Fruit fly (Drosophila melanogaster) whole organism, embryonic: ENCODE results near the gene CG31637.

Experiments used
- Atf6 ChIP-seq: fragments of 200-800 bp; sonication (Bioruptor generic); IDR thresholded peaks from 2 replicates; pipeline ENCODE4 v1.3.6; 2022; ENCODE audit warnings: missing biosample characterization, missing genetic modification characterization
- CG10462 ChIP-seq: fragments of 200-800 bp; sonication (Bioruptor generic); optimal IDR thresholded peaks from 2 replicates; lab custom pipeline; 2016; ENCODE audit warnings: missing biosample characterization, missing genetic modification characterization
- CG10543 ChIP-seq: fragments of 200-800 bp; sonication (Bioruptor generic); optimal IDR thresholded peaks from 3 replicates; lab custom pipeline; 2017; ENCODE audit warnings: missing biosample characterization, mild to moderate bottlenecking, missing genetic modification characterization, moderate library complexity
- CG11085 ChIP-seq: fragments of 200-800 bp; sonication (Bioruptor generic); IDR thresholded peaks from 2 replicates; pipeline ENCODE4 v1.3.6; 2022; ENCODE audit warnings: missing biosample characterization, missing genetic modification characterization
- CG11560 ChIP-seq: fragments of 200-800 bp; sonication (Bioruptor generic); IDR thresholded peaks from 3 replicates; pipeline ENCODE4 v1.3.6; 2022; ENCODE audit warnings: missing biosample characterization, missing genetic modification characterization
- CG11696 ChIP-seq: fragments of 200-800 bp; sonication (Bioruptor generic); IDR thresholded peaks from 2 replicates; pipeline ENCODE4 v1.3.6; 2022; ENCODE audit warnings: missing biosample characterization, missing genetic modification characterization
- CG12219 ChIP-seq: fragments of 200-800 bp; sonication (Bioruptor generic); optimal IDR thresholded peaks from 3 replicates; lab custom pipeline; 2018; ENCODE audit warnings: missing biosample characterization, mild to moderate bottlenecking, missing genetic modification characterization
- CG12236 ChIP-seq: fragments of 200-800 bp; sonication (Bioruptor generic); optimal IDR thresholded peaks from 2 replicates; lab custom pipeline; 2016; ENCODE audit warnings: missing biosample characterization, missing genetic modification characterization
- CG12299 ChIP-seq: fragments of 200-800 bp; sonication (Bioruptor generic); optimal IDR thresholded peaks from 2 replicates; lab custom pipeline; 2018; ENCODE audit warnings: missing biosample characterization, mild to moderate bottlenecking, missing genetic modification characterization
- CG13287 ChIP-seq: fragments of 200-800 bp; sonication (Bioruptor generic); IDR thresholded peaks from 2 replicates; pipeline ENCODE4 v1.3.6; 2022; ENCODE audit warnings: missing biosample characterization, missing genetic modification characterization; ENCODE audit not compliant: partially characterized antibody
- CG13424 ChIP-seq: fragments of 200-800 bp; sonication (Bioruptor generic); optimal IDR thresholded peaks from 2 replicates; lab custom pipeline; 2019; ENCODE audit warnings: missing biosample characterization, mild to moderate bottlenecking, missing genetic modification characterization, moderate library complexity
- CG14441 ChIP-seq: fragments of 200-800 bp; sonication (Bioruptor generic); IDR thresholded peaks from 2 replicates; pipeline ENCODE4 v1.3.6; 2022; ENCODE audit warnings: missing biosample characterization, missing genetic modification characterization
- CG15601 ChIP-seq: fragments of 200-800 bp; sonication (Bioruptor generic); optimal IDR thresholded peaks from 3 replicates; lab custom pipeline; 2019; ENCODE audit warnings: missing biosample characterization, mild to moderate bottlenecking, missing genetic modification characterization, moderate library complexity
- CG16815 ChIP-seq: fragments of 200-800 bp; sonication (Bioruptor generic); optimal IDR thresholded peaks from 3 replicates; lab custom pipeline; 2017; ENCODE audit warnings: missing biosample characterization, mild to moderate bottlenecking, missing genetic modification characterization
- CG17385 ChIP-seq: fragments of 200-800 bp; sonication (Bioruptor generic); optimal IDR thresholded peaks from 3 replicates; lab custom pipeline; 2018; ENCODE audit warnings: missing biosample characterization, mild to moderate bottlenecking, missing genetic modification characterization
- CG17829 ChIP-seq: fragments of 200-800 bp; optimal IDR thresholded peaks from 2 replicates; lab custom pipeline; 2019; ENCODE audit warnings: missing biosample characterization, mild to moderate bottlenecking, missing genetic modification characterization, moderate library complexity
- CG17912 ChIP-seq: fragments of 200-800 bp; sonication (Bioruptor generic); optimal IDR thresholded peaks from 2 replicates; lab custom pipeline; 2018; ENCODE audit warnings: missing biosample characterization, mild to moderate bottlenecking, missing genetic modification characterization
- CG18262 ChIP-seq: fragments of 200-800 bp; optimal IDR thresholded peaks from 3 replicates; lab custom pipeline; 2019; ENCODE audit warnings: missing biosample characterization, mild to moderate bottlenecking, missing genetic modification characterization, moderate library complexity
- CG30403 ChIP-seq: fragments of 200-800 bp; sonication (Bioruptor generic); optimal IDR thresholded peaks from 3 replicates; lab custom pipeline; 2016; ENCODE audit warnings: missing biosample characterization, missing genetic modification characterization
- CG31441 ChIP-seq: fragments of 200-800 bp; sonication (Bioruptor generic); IDR thresholded peaks from 2 replicates; pipeline ENCODE4 v1.3.6; 2022; ENCODE audit warnings: missing biosample characterization, missing genetic modification characterization
- CG33213 ChIP-seq: fragments of 200-800 bp; sonication (Bioruptor generic); optimal IDR thresholded peaks from 3 replicates; lab custom pipeline; 2016; ENCODE audit warnings: missing biosample characterization, missing genetic modification characterization
- CG42726 ChIP-seq: fragments of 200-800 bp; sonication (Bioruptor generic); IDR thresholded peaks from 2 replicates; pipeline ENCODE4 v1.3.6; 2022; ENCODE audit warnings: missing biosample characterization, missing genetic modification characterization; ENCODE audit not compliant: partially characterized antibody
- CG4730 ChIP-seq: fragments of 200-800 bp; sonication (Bioruptor generic); IDR thresholded peaks from 2 replicates; pipeline ENCODE4 v1.3.6; 2022; ENCODE audit warnings: missing biosample characterization, missing genetic modification characterization
- CG6175 ChIP-seq: fragments of 200-800 bp; sonication (Bioruptor generic); IDR thresholded peaks from 3 replicates; pipeline ENCODE4 v1.3.6; 2022; ENCODE audit warnings: missing biosample characterization, missing genetic modification characterization
- CG6765 ChIP-seq: fragments of 200-800 bp; sonication (Bioruptor generic); optimal IDR thresholded peaks from 3 replicates; lab custom pipeline; 2017; ENCODE audit warnings: missing biosample characterization, mild to moderate bottlenecking, missing genetic modification characterization
- CG7271 ChIP-seq: fragments of 200-800 bp; sonication (Bioruptor generic); optimal IDR thresholded peaks from 2 replicates; lab custom pipeline; 2018; ENCODE audit warnings: missing biosample characterization, mild to moderate bottlenecking, missing genetic modification characterization, moderate library complexity
- CG7357 ChIP-seq: fragments of 200-800 bp; sonication (Bioruptor generic); IDR thresholded peaks from 3 replicates; pipeline ENCODE4 v1.3.6; 2022; ENCODE audit warnings: missing biosample characterization, missing genetic modification characterization
- CG7372 ChIP-seq: fragments of 200-800 bp; sonication (Bioruptor generic); IDR thresholded peaks from 2 replicates; pipeline ENCODE4 v1.3.6; 2022; ENCODE audit warnings: missing biosample characterization, missing genetic modification characterization
- CG8281 ChIP-seq: fragments of 200-800 bp; sonication (Bioruptor generic); optimal IDR thresholded peaks from 2 replicates; lab custom pipeline; 2018; ENCODE audit warnings: missing biosample characterization, mild to moderate bottlenecking, missing genetic modification characterization, moderate library complexity
- CrebB ChIP-seq: fragments of 200-800 bp; sonication (Bioruptor generic); optimal IDR thresholded peaks from 3 replicates; lab custom pipeline; 2018; ENCODE audit warnings: missing biosample characterization, mild to moderate bottlenecking, missing genetic modification characterization
- Drgx ChIP-seq: fragments of 200-800 bp; sonication (Bioruptor generic); IDR thresholded peaks from 2 replicates; pipeline ENCODE4 v1.3.6; 2022; ENCODE audit warnings: missing biosample characterization, missing genetic modification characterization
- Ets97D ChIP-seq: fragments of 200-800 bp; sonication (Bioruptor generic); optimal IDR thresholded peaks from 3 replicates; lab custom pipeline; 2016; ENCODE audit warnings: missing biosample characterization, missing genetic modification characterization
- Gsc ChIP-seq: fragments of 200-800 bp; sonication (Bioruptor generic); IDR thresholded peaks from 2 replicates; pipeline ENCODE4 v1.3.6; 2022; ENCODE audit warnings: missing biosample characterization, missing genetic modification characterization
- H15 ChIP-seq: fragments of 200-800 bp; sonication (Bioruptor generic); IDR thresholded peaks from 3 replicates; pipeline ENCODE4 v1.3.6; 2022; ENCODE audit warnings: missing biosample characterization, missing genetic modification characterization
- HLH4C ChIP-seq: fragments of 200-800 bp; sonication (Bioruptor generic); IDR thresholded peaks from 3 replicates; pipeline ENCODE4 v1.3.6; 2022; ENCODE audit warnings: missing biosample characterization, missing genetic modification characterization; ENCODE audit not compliant: partially characterized antibody
- HLH54F ChIP-seq: fragments of 200-800 bp; sonication (Bioruptor generic); optimal IDR thresholded peaks from 3 replicates; lab custom pipeline; 2016; ENCODE audit warnings: missing biosample characterization, missing genetic modification characterization
- caup ChIP-seq: fragments of 200-800 bp; sonication (Bioruptor generic); optimal IDR thresholded peaks from 3 replicates; lab custom pipeline; 2017; ENCODE audit warnings: missing biosample characterization, mild to moderate bottlenecking, missing genetic modification characterization, moderate library complexity; ENCODE audit not compliant: severe bottlenecking
- da ChIP-seq: fragments of 200-800 bp; sonication (Bioruptor generic); optimal IDR thresholded peaks from 2 replicates; lab custom pipeline; 2016; ENCODE audit warnings: missing biosample characterization, missing genetic modification characterization
- eve ChIP-seq, 2 experiments: fragments of >200 bp; optimal IDR thresholded peaks; 2 replicates each; lab custom pipeline; 2017; ENCODE audit warnings: missing biosample characterization in 2 of 2, missing genetic modification characterization in 2 of 2
- eyg ChIP-seq: fragments of 200-800 bp; sonication (Bioruptor generic); optimal IDR thresholded peaks from 3 replicates; lab custom pipeline; 2016; ENCODE audit warnings: missing biosample characterization, missing genetic modification characterization
- fd96Cb ChIP-seq: fragments of 200-800 bp; sonication (Bioruptor generic); optimal IDR thresholded peaks from 2 replicates; lab custom pipeline; 2018; ENCODE audit warnings: missing biosample characterization, mild to moderate bottlenecking, missing genetic modification characterization, moderate library complexity
- gfzf ChIP-seq: fragments of 200-800 bp; sonication (Bioruptor generic); optimal IDR thresholded peaks from 2 replicates; lab custom pipeline; 2016; ENCODE audit warnings: missing biosample characterization, mild to moderate bottlenecking, missing genetic modification characterization, moderate library complexity
- gsb ChIP-seq: fragments of 200-800 bp; sonication (Bioruptor generic); IDR thresholded peaks from 2 replicates; pipeline ENCODE4 v1.3.6; 2022; ENCODE audit warnings: missing biosample characterization, missing genetic modification characterization
- klu ChIP-seq: fragments of 200-800 bp; sonication (Bioruptor generic); IDR thresholded peaks from 2 replicates; pipeline ENCODE4 v1.3.6; 2022; ENCODE audit warnings: missing biosample characterization, missing genetic modification characterization
- kni ChIP-seq: fragments of 200-800 bp; sonication (Bioruptor generic); optimal IDR thresholded peaks from 3 replicates; lab custom pipeline; 2017; ENCODE audit warnings: mild to moderate bottlenecking, missing biosample characterization, missing genetic modification reagents, missing genetic modification characterization
- lilli ChIP-seq: fragments of 200-800 bp; sonication (Bioruptor generic); optimal IDR thresholded peaks from 3 replicates; lab custom pipeline; 2016; ENCODE audit warnings: missing biosample characterization, missing genetic modification characterization
- luna ChIP-seq: fragments of 200-800 bp; sonication (Bioruptor generic); optimal IDR thresholded peaks from 2 replicates; lab custom pipeline; 2016; ENCODE audit warnings: missing biosample characterization, missing genetic modification characterization
- nau ChIP-seq: fragments of 200-800 bp; sonication (Bioruptor generic); optimal IDR thresholded peaks from 3 replicates; lab custom pipeline; 2017; ENCODE audit warnings: missing biosample characterization, mild to moderate bottlenecking, missing genetic modification characterization, missing genetic modification reagents
- pb ChIP-seq: fragments of 200-800 bp; sonication (Bioruptor generic); optimal IDR thresholded peaks from 3 replicates; lab custom pipeline; 2016; ENCODE audit warnings: missing biosample characterization, missing genetic modification characterization
- so ChIP-seq: fragments of 200-800 bp; sonication (Bioruptor generic); IDR thresholded peaks from 3 replicates; pipeline ENCODE4 v1.3.6; 2022; ENCODE audit warnings: missing biosample characterization, missing genetic modification characterization
- unpg ChIP-seq: fragments of 200-800 bp; sonication (Bioruptor generic); optimal IDR thresholded peaks from 3 replicates; lab custom pipeline; 2018; ENCODE audit warnings: missing biosample characterization, mild to moderate bottlenecking, missing genetic modification characterization, moderate library complexity
- vvl ChIP-seq: fragments of 200-800 bp; sonication (Bioruptor generic); IDR thresholded peaks from 2 replicates; pipeline ENCODE4 v1.3.6; 2022; ENCODE audit warnings: missing biosample characterization, missing genetic modification characterization

The CG31637 gene

dm6 chr2L:6494405-6494816 is 4.0 kb upstream of the CG31637 start, which contains the start of gene CG9547 (continued):
- TF ChIP-seq nau (peak; percentile 21), CG17829 (peak; percentile 1), CG7372 (GFP tag; lab: Robert Waterston, UW) (no peak), CG10462 (GFP tag; lab: Kevin White, UChicago) (no peak), CG16815 (GFP tag; lab: Kevin White, UChicago) (no peak), CG33213 (no peak), CG7357 (GFP tag; lab: Robert Waterston, UW) (no peak), CG17385 (GFP tag; lab: Kevin White, UChicago) (peak; percentile 74), CG17912 (no peak), CG18262 (tag; lab: Kevin White, UChicago) (no peak), Gsc (GFP tag; lab: Robert Waterston, UW) (no peak), CG42726 (no peak), CG8281 (tag; lab: Kevin White, UChicago) (no peak), CG12236 (GFP tag; lab: Kevin White, UChicago) (no peak), CG10543 (GFP tag; lab: Kevin White, UChicago) (peak; percentile 70), CG13424 (tag; lab: Kevin White, UChicago) (no peak), eyg (GFP tag; lab: Kevin White, UChicago) (no peak), CG12219 (GFP tag; lab: Kevin White, UChicago) (no peak), CG11085 (GFP tag; lab: Robert Waterston, UW) (no peak), fd96Cb (tag; lab: Kevin White, UChicago) (no peak), unpg (GFP tag; lab: Kevin White, UChicago) (peak; percentile 8), CG31441 (GFP tag; lab: Robert Waterston, UW) (no peak), HLH4C (GFP tag; lab: Robert Waterston, UW) (no peak; the same call in 2 of the 3 replicates), Drgx (no peak), CrebB (tag; lab: Kevin White, UChicago) (peak; percentile 29), kni (no peak), da (GFP tag; lab: Kevin White, UChicago) (no peak), caup (GFP tag; lab: Kevin White, UChicago) (peak; percentile 39), HLH54F (no peak), CG4730 (GFP tag; lab: Robert Waterston, UW) (no peak), Atf6 (peak; percentile 14; the same call in 1 of the 2 replicates), gfzf (GFP tag; lab: Kevin White, UChicago) (no peak), CG15601 (tag; lab: Kevin White, UChicago) (no peak), Ets97D (GFP tag; lab: Kevin White, UChicago) (no peak), CG6765 (peak; percentile 68), lilli (GFP tag; lab: Kevin White, UChicago) (no peak), CG11696 (GFP tag; lab: Robert Waterston, UW) (no peak), pb (GFP tag; lab: Kevin White, UChicago) (no peak), luna (GFP tag; lab: Kevin White, UChicago) (no peak), eve (GFP tag; optimal IDR thresholded peaks at IDR 0.05; lab: Kevin White, UChicago) (no peak), CG6175 (GFP tag; lab: Robert Waterston, UW) (no peak), CG30403 (no peak), vvl (GFP tag; lab: Robert Waterston, UW) (peak; percentile 22; the same call in 1 of the 2 replicates), so (peak; percentile 38; the same call in 1 of the 3 replicates), CG11560 (tag; lab: Robert Waterston, UW) (no peak), gsb (GFP tag; lab: Robert Waterston, UW) (no peak), CG7271 (tag; lab: Kevin White, UChicago) (no peak), klu (no peak), CG12299 (tag; lab: Kevin White, UChicago) (peak; percentile 24), H15 (GFP tag; lab: Robert Waterston, UW) (no peak), CG13287 (GFP tag; lab: Robert Waterston, UW) (peak; percentile 60), CG14441 (GFP tag; lab: Robert Waterston, UW) (no peak)
